Worm (Caenorhabditis elegans): ENCODE measurements around the gene vps-2.
A peak's percentile ranks its signal among the peaks of the same experiment; 100 is the strongest.
"Not testable (repeated sequence)": the region's sequence is repeated elsewhere in the genome, so short reads cannot be mapped to it uniquely, and the experiment has no call there.

Gene vps-2

DNA sequence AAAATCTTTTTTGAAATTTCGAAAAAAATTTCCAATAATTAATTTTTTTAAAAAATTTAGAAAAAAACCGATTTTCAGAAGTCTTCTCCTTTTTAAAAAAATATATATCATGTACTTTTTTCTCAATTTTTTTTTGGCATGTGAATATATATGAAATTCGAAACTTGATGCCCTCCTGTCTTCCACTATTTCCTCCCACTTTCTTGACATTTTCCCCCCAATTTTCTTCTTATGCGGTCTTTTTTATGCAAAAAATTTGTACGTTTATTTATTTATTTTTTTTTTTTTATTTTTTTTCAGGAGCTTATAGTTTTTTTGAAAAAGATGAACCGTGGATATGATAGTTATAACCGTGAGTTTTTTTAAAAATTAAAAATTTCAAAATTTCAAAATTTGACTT is 7.5 kb downstream of the vps-2 start, which contains the start of gene cnp-2:
TSS of gene cnp-2 (plus strand) at position 301 of the 400 bp plus-strand sequence.
- TF ChIP-seq ama-1 (optimal IDR thresholded peaks at IDR 0.05) (no peak), ztf-11 (tag; optimal IDR thresholded peaks at IDR 0.05) (no peak), lin-15B (tag; optimal IDR thresholded peaks at IDR 0.05) (no peak), lin-39 (tag; optimal IDR thresholded peaks at IDR 0.05) (no peak), ceh-9 (tag; optimal IDR thresholded peaks at IDR 0.05) (no peak), ztf-4 (tag; optimal IDR thresholded peaks at IDR 0.05) (no peak), hmg-11 (tag; optimal IDR thresholded peaks at IDR 0.05) (no peak), elt-1 (tag; optimal IDR thresholded peaks at IDR 0.05) (no peak), mdl-1 (tag; optimal IDR thresholded peaks at IDR 0.05) (no peak), ceh-28 (tag; optimal IDR thresholded peaks at IDR 0.05) (no peak), elt-3 (tag; optimal IDR thresholded peaks at IDR 0.05) (no peak), nhr-237 (tag; optimal IDR thresholded peaks at IDR 0.05) (no peak), unc-62 (GFP tag; optimal IDR thresholded peaks at IDR 0.05) (no peak)

DNA sequence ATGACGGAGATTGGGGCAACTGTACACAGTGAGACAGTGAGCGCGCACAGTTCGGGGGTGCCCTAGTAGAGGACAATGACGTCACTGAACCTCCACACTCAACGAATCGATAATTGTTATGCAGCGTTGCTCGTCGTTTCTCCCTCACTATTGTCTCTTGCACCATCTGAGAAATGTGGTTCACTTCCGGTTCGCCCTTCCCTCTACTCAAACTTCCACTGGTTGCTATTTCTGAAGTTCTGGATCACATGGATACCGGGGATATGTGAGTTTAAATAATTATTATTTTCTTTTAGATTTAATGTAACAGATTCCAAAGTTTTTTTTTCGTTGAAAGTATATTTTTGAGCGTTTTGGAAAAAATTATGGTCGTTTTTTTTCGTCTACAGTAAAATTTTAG is 11.8 kb downstream of the vps-2 start, which contains the start of the genes Y46G5A.7 and Y46G5A.8:
TSS of gene Y46G5A.7 (minus strand) at position 153 of the 400 bp plus-strand sequence.
TSS of gene Y46G5A.8 (plus strand) at position 159 of the 400 bp plus-strand sequence.
- TF ChIP-seq elt-2 (tag; optimal IDR thresholded peaks at IDR 0.05) (no peak), nhr-11 (tag; optimal IDR thresholded peaks at IDR 0.05) (no peak), R02D3.7 (tag; optimal IDR thresholded peaks at IDR 0.05) (no peak), ceh-9 (tag; optimal IDR thresholded peaks at IDR 0.05) (no peak)

DNA sequence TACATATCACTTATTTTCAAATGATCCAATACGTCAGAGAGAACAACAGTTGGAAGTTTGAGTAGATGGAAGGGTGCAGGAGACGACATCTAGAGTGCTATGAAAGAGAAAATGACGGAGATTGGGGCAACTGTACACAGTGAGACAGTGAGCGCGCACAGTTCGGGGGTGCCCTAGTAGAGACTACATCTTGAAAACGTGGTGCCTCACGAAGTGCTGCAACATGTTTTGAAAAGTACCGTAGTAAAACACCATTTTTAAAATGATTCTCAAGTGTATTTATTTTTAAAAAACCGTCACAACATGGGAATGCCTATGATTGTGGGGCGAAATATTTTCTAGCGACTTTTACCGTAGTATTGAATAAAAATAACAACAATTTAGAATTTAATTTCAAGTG is 14.3 kb downstream of the vps-2 start, which contains the start of gene Y46G5A.39:
TSS of gene Y46G5A.39 (minus strand) at position 101 of the 400 bp plus-strand sequence.
- not testable (repeated sequence) for TF ChIP-seq fkh-10 (GFP tag; optimal IDR thresholded peaks at IDR 0.05); lsy-12 (tag; optimal IDR thresholded peaks at IDR 0.05); nhr-43 (tag; optimal IDR thresholded peaks at IDR 0.05; ENCODE audit: poor library complexity, severe bottlenecking)

DNA sequence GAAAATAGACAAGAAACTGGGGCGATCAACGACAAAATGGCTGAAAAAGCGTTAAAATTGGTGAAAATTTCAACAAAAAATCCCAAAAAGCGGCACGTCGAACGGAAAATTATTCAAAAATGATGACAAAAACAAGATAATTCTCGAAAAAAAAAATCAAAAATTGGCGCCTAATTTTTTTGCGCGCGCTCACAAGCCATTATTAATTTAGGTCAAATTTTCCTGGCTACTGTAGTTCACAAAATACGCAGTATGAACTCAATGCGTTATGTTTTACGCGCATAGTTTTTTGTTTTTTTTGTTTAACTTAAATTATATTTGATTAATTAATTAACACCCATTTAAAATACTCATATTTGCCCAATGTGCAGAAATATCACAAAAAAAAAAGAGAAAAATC is 28.7 kb downstream of the vps-2 start:
- TF ChIP-seq daf-12 (tag; optimal IDR thresholded peaks at IDR 0.05) (no peak), ceh-82 (tag; optimal IDR thresholded peaks at IDR 0.05) (no peak), nhr-28 (tag; optimal IDR thresholded peaks at IDR 0.05) (no peak), lin-15B (tag; optimal IDR thresholded peaks at IDR 0.05) (no peak), jun-1 (tag; optimal IDR thresholded peaks at IDR 0.05) (no peak), zag-1 (tag; optimal IDR thresholded peaks at IDR 0.05) (no peak), nhr-237 (tag; optimal IDR thresholded peaks at IDR 0.05) (no peak), nhr-23 (tag; optimal IDR thresholded peaks at IDR 0.05) (no peak), ceh-9 (tag; optimal IDR thresholded peaks at IDR 0.05) (no peak), nhr-11 (tag; optimal IDR thresholded peaks at IDR 0.05) (no peak), sea-2 (GFP tag; optimal IDR thresholded peaks at IDR 0.05) (no peak), elt-2 (tag; optimal IDR thresholded peaks at IDR 0.05) (no peak), egl-27 (tag; optimal IDR thresholded peaks at IDR 0.05) (no peak), elt-3 (tag; optimal IDR thresholded peaks at IDR 0.05) (no peak), egl-5 (tag; optimal IDR thresholded peaks at IDR 0.05) (no peak), nfya-1 (tag; optimal IDR thresholded peaks at IDR 0.05; ENCODE audit: insufficient read depth) (no peak), nhr-12 (tag; optimal IDR thresholded peaks at IDR 0.05) (no peak), unc-62 (GFP tag; optimal IDR thresholded peaks at IDR 0.05) (no peak), mml-1 (tag; optimal IDR thresholded peaks at IDR 0.05) (no peak)

DNA sequence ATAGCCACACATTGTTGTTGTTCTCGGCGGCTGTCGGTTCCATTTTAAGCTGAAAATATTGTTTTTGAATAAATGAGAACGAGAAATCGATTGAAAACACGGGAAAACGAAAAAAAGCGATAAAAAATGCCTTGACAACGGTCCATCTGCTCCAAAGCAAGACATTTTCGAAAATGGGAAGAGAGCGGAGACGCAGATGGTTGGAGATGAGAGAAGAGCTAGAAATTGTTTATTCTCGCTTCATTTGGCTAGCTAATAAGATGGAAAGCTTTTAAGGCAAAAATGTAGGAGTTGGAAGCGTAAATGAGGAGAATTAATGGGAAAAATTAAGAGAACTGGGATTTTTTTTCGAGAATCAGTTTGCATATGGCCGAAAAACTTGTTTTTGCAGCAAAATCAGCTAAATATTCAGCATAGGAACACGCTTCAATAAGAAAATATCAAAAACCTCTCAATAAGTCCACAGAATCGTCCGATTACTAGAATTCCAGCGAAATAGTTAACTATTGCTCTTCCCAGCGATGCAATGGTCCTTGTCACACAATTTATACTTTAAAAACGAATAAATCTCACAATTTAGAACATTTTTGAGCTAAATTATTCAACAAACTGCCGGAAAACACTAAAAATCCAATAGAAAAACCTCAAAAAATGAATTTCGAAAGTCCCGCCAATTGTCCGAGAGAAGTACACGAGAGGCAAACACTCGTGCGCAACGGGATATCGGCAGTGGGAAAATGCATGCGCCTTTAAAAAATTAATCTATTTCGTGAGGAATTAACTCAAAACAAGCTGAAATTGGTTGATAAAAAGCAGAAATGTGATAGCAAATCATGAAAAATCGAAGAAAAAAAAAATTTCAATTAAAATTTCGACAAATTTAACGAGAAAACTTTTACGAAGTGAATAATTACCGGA is 29.5 kb downstream of the vps-2 start, which contains the start of gene pisy-1:
TSS of gene pisy-1 (minus strand) at position 51 of the 918 bp plus-strand sequence.
- TF ChIP-seq lin-15B (tag; optimal IDR thresholded peaks at IDR 0.05) (peak; percentile 77), ceh-82 (tag; optimal IDR thresholded peaks at IDR 0.05) (no peak), elt-2 (tag; optimal IDR thresholded peaks at IDR 0.05) (peak; percentile 4), nhr-11 (tag; optimal IDR thresholded peaks at IDR 0.05) (no peak), egl-5 (tag; optimal IDR thresholded peaks at IDR 0.05) (peak; percentile 46), R02D3.7 (tag; optimal IDR thresholded peaks at IDR 0.05) (no peak), snpc-4 (tag; optimal IDR thresholded peaks at IDR 0.05) (peak; percentile 48), nhr-67 (tag; optimal IDR thresholded peaks at IDR 0.05) (no peak), skn-1 (tag; optimal IDR thresholded peaks at IDR 0.05) (no peak), lin-39 (tag; optimal IDR thresholded peaks at IDR 0.05) (peak; percentile 49), pha-4 (tag; optimal IDR thresholded peaks at IDR 0.05) (peak; percentile 76), hmg-11 (tag; optimal IDR thresholded peaks at IDR 0.05) (peak; percentile 55), nhr-25 (tag; optimal IDR thresholded peaks at IDR 0.05) (peak; percentile 4), nhr-43 (tag; optimal IDR thresholded peaks at IDR 0.05; ENCODE audit: poor library complexity, severe bottlenecking) (no peak), jun-1 (tag; optimal IDR thresholded peaks at IDR 0.05) (no peak)

Measured in whole organism, L3 larva.